Fruit fly (Drosophila melanogaster) whole organism, embryonic: ENCODE data around the gene Tfb5.

Experiments
- CG1024 ChIP-seq: fragments of 200-800 bp; sonication (Bioruptor generic); IDR thresholded peaks from 2 replicates; pipeline ENCODE4 v1.3.6; 2022; ENCODE audit warnings: missing biosample characterization, missing genetic modification characterization
- CG10267 ChIP-seq: fragments of 200-800 bp; sonication (Bioruptor generic); optimal IDR thresholded peaks from 2 replicates; lab custom pipeline; 2018; ENCODE audit warnings: missing biosample characterization, mild to moderate bottlenecking, missing genetic modification characterization, moderate library complexity
- CG10366 ChIP-seq: fragments of 200-800 bp; sonication (Bioruptor generic); IDR thresholded peaks from 2 replicates; pipeline ENCODE4 v1.3.6; 2022; ENCODE audit warnings: missing biosample characterization, missing genetic modification characterization
- CG10431 ChIP-seq: fragments of 200-800 bp; sonication (Bioruptor generic); optimal IDR thresholded peaks from 3 replicates; lab custom pipeline; 2018; ENCODE audit warnings: missing biosample characterization, mild to moderate bottlenecking, missing genetic modification characterization
- CG10959 ChIP-seq: fragments of 200-800 bp; sonication (Bioruptor generic); IDR thresholded peaks from 2 replicates; pipeline ENCODE4 v1.3.6; 2022; ENCODE audit warnings: missing biosample characterization, missing genetic modification characterization
- CG12104 ChIP-seq: fragments of 200-800 bp; sonication (Bioruptor generic); optimal IDR thresholded peaks from 3 replicates; lab custom pipeline; 2016; ENCODE audit warnings: missing biosample characterization, missing genetic modification characterization
- CG12391 ChIP-seq: fragments of 200-800 bp; sonication (Bioruptor generic); optimal IDR thresholded peaks from 3 replicates; lab custom pipeline; 2018; ENCODE audit warnings: missing biosample characterization, mild to moderate bottlenecking, missing genetic modification characterization, moderate library complexity
- CG13624 ChIP-seq: fragments of 200-800 bp; sonication (Bioruptor generic); optimal IDR thresholded peaks from 2 replicates; lab custom pipeline; 2016; ENCODE audit warnings: missing biosample characterization, missing genetic modification characterization
- CG1529 ChIP-seq: fragments of 200-800 bp; sonication (Bioruptor generic); optimal IDR thresholded peaks from 3 replicates; lab custom pipeline; 2018; ENCODE audit warnings: missing biosample characterization, missing genetic modification characterization
- CG31224 ChIP-seq: fragments of 200-800 bp; sonication (Bioruptor generic); IDR thresholded peaks from 2 replicates; pipeline ENCODE4 v1.3.6; 2022; ENCODE audit warnings: missing biosample characterization, missing genetic modification characterization
- CG34376 ChIP-seq: fragments of 200-800 bp; sonication (Bioruptor generic); optimal IDR thresholded peaks from 2 replicates; lab custom pipeline; 2018; ENCODE audit warnings: missing biosample characterization, mild to moderate bottlenecking, missing genetic modification characterization
- CG4282 ChIP-seq: fragments of 200-800 bp; sonication (Bioruptor generic); optimal IDR thresholded peaks from 2 replicates; lab custom pipeline; 2016; ENCODE audit warnings: missing biosample characterization, missing genetic modification characterization
- CG5953 ChIP-seq: fragments of 200-800 bp; sonication (Bioruptor generic); IDR thresholded peaks from 2 replicates; pipeline ENCODE4 v1.3.6; 2022; ENCODE audit warnings: missing biosample characterization, missing genetic modification characterization
- CG6654 ChIP-seq: fragments of 200-800 bp; sonication (Bioruptor generic); optimal IDR thresholded peaks from 2 replicates; lab custom pipeline; 2017; ENCODE audit warnings: missing biosample characterization, mild to moderate bottlenecking, missing genetic modification characterization
- CG6689 ChIP-seq: fragments of 200-800 bp; sonication (Bioruptor generic); IDR thresholded peaks from 2 replicates; pipeline ENCODE4 v1.3.6; 2022; ENCODE audit warnings: missing biosample characterization, missing genetic modification characterization
- CG7839 ChIP-seq: fragments of 200-800 bp; sonication (Bioruptor generic); optimal IDR thresholded peaks from 3 replicates; lab custom pipeline; 2018; ENCODE audit warnings: missing biosample characterization, mild to moderate bottlenecking, missing genetic modification characterization, moderate library complexity
- CG9215 ChIP-seq: fragments of 200-800 bp; sonication (Bioruptor generic); IDR thresholded peaks from 2 replicates; pipeline ENCODE4 v1.3.6; 2022; ENCODE audit warnings: missing biosample characterization, missing genetic modification characterization
- D19B ChIP-seq: fragments of 200-800 bp; sonication (Bioruptor generic); optimal IDR thresholded peaks from 2 replicates; lab custom pipeline; 2017; ENCODE audit warnings: missing biosample characterization, mild to moderate bottlenecking, missing genetic modification characterization
- Doc3 ChIP-seq: fragments of 200-800 bp; sonication (Bioruptor generic); IDR thresholded peaks from 3 replicates; pipeline ENCODE4 v1.3.6; 2022; ENCODE audit warnings: missing biosample characterization, missing genetic modification characterization; ENCODE audit not compliant: partially characterized antibody
- Ets65A ChIP-seq: fragments of 200-800 bp; sonication (Bioruptor generic); peaks from one replicate; lab custom pipeline; 2016; ENCODE audit warnings: missing biosample characterization, missing genetic modification characterization
- Jarid2 ChIP-seq: fragments of 200-800 bp; sonication (Bioruptor generic); optimal IDR thresholded peaks from 3 replicates; lab custom pipeline; 2017; ENCODE audit warnings: mild to moderate bottlenecking, missing biosample characterization, missing genetic modification reagents, missing genetic modification characterization
- MESR4 ChIP-seq: fragments of 200-800 bp; sonication (Bioruptor generic); optimal IDR thresholded peaks from 2 replicates; lab custom pipeline; 2018; ENCODE audit warnings: missing biosample characterization, mild to moderate bottlenecking, missing genetic modification characterization, moderate library complexity
- Nf-YC ChIP-seq: fragments of 200-800 bp; optimal IDR thresholded peaks from 3 replicates; lab custom pipeline; 2019; ENCODE audit warnings: missing biosample characterization, mild to moderate bottlenecking, missing genetic modification characterization, moderate library complexity
- Optix ChIP-seq: fragments of 200-800 bp; sonication (Bioruptor generic); IDR thresholded peaks from 3 replicates; pipeline ENCODE4 v1.3.6; 2022; ENCODE audit warnings: missing biosample characterization, missing genetic modification characterization
- Pdp1 ChIP-seq, 2 experiments: fragments of 200-800 bp; sonication (Bioruptor generic); optimal IDR thresholded peaks; 3 replicates each; lab custom pipeline; 2016; ENCODE audit warnings: missing biosample characterization in 2 of 2, missing genetic modification characterization in 2 of 2, mild to moderate bottlenecking in 1 of 2, moderate library complexity in 1 of 2
- Ravus ChIP-seq: fragments of 200-800 bp; sonication (Bioruptor generic); IDR thresholded peaks from 2 replicates; pipeline ENCODE4 v1.3.6; 2022; ENCODE audit warnings: missing biosample characterization, missing genetic modification characterization
- Rx ChIP-seq: fragments of 200-800 bp; sonication (Bioruptor generic); IDR thresholded peaks from 2 replicates; pipeline ENCODE4 v1.3.6; 2022; ENCODE audit warnings: missing biosample characterization, missing genetic modification characterization
- Vsx1 ChIP-seq: fragments of 200-800 bp; sonication (Bioruptor generic); optimal IDR thresholded peaks from 2 replicates; lab custom pipeline; 2017; ENCODE audit warnings: missing biosample characterization, mild to moderate bottlenecking, missing genetic modification characterization, missing genetic modification reagents
- ara ChIP-seq: fragments of 200-800 bp; sonication (Bioruptor generic); IDR thresholded peaks from 2 replicates; pipeline ENCODE4 v1.3.6; 2022; ENCODE audit warnings: missing biosample characterization, missing genetic modification characterization
- bowl ChIP-seq: fragments of 200-800 bp; sonication (Bioruptor generic); IDR thresholded peaks from 2 replicates; pipeline ENCODE4 v1.3.6; 2022; ENCODE audit warnings: missing biosample characterization, missing genetic modification characterization
- bsh ChIP-seq, 2 experiments: fragments of 200-800 bp; sonication (Bioruptor generic); optimal IDR thresholded peaks; 2 replicates each; lab custom pipeline; 2017 to 2018; ENCODE audit warnings: mild to moderate bottlenecking in 2 of 2, missing biosample characterization in 2 of 2, missing genetic modification characterization in 2 of 2, moderate library complexity in 1 of 2
- chinmo ChIP-seq: fragments of 200-800 bp; sonication (Bioruptor generic); IDR thresholded peaks from 4 replicates; pipeline ENCODE4 v1.3.6; 2022; ENCODE audit warnings: missing biosample characterization, missing genetic modification characterization; ENCODE audit not compliant: partially characterized antibody
- cwo ChIP-seq: fragments of 200-800 bp; sonication (Bioruptor generic); optimal IDR thresholded peaks from 3 replicates; lab custom pipeline; 2017; ENCODE audit warnings: missing biosample characterization, missing genetic modification characterization, mild to moderate bottlenecking, moderate library complexity, missing genetic modification reagents
- da ChIP-seq: fragments of 200-800 bp; sonication (Bioruptor generic); optimal IDR thresholded peaks from 2 replicates; lab custom pipeline; 2016; ENCODE audit warnings: missing biosample characterization, missing genetic modification characterization
- disco-r ChIP-seq: fragments of 200-800 bp; sonication (Bioruptor generic); optimal IDR thresholded peaks from 2 replicates; lab custom pipeline; 2016; ENCODE audit warnings: missing biosample characterization, missing genetic modification characterization
- jing ChIP-seq: fragments of 200-800 bp; sonication (Bioruptor generic); optimal IDR thresholded peaks from 2 replicates; lab custom pipeline; 2018; ENCODE audit warnings: missing biosample characterization, mild to moderate bottlenecking, missing genetic modification characterization
- knrl ChIP-seq: fragments of 200-800 bp; sonication (Bioruptor generic); IDR thresholded peaks from 3 replicates; pipeline ENCODE4 v1.3.6; 2022; ENCODE audit warnings: missing biosample characterization, missing genetic modification characterization; ENCODE audit not compliant: partially characterized antibody
- lilli ChIP-seq: fragments of 200-800 bp; sonication (Bioruptor generic); optimal IDR thresholded peaks from 3 replicates; lab custom pipeline; 2016; ENCODE audit warnings: missing biosample characterization, missing genetic modification characterization
- prd ChIP-seq, 3 experiments: fragments of >200 bp in 2 of 3; fragments of 200-800 bp in 1 of 3; sonication (Bioruptor generic) in 1 of 3; optimal IDR thresholded peaks in 2 of 3; IDR thresholded peaks in 1 of 3; 2 replicates in 2 of 3; 3 replicates in 1 of 3; pipeline versions ENCODE4 v1.3.6 to Lab custom; 2017 to 2022; ENCODE audit warnings: missing biosample characterization in 1 of 3, missing genetic modification characterization in 1 of 3
- repo ChIP-seq: fragments of 200-800 bp; sonication (Bioruptor generic); optimal IDR thresholded peaks from 2 replicates; lab custom pipeline; 2016; ENCODE audit warnings: missing biosample characterization, missing genetic modification characterization
- run ChIP-seq: fragments of 200-800 bp; sonication (Bioruptor generic); optimal IDR thresholded peaks from 3 replicates; lab custom pipeline; 2018; ENCODE audit warnings: missing biosample characterization, mild to moderate bottlenecking, missing genetic modification characterization
- shn ChIP-seq: fragments of 200-800 bp; sonication (Bioruptor generic); optimal IDR thresholded peaks from 3 replicates; lab custom pipeline; 2016; ENCODE audit warnings: missing biosample characterization, missing genetic modification characterization
- sug ChIP-seq: fragments of 200-800 bp; optimal IDR thresholded peaks from 2 replicates; lab custom pipeline; 2019; ENCODE audit warnings: missing biosample characterization, mild to moderate bottlenecking, missing genetic modification characterization, moderate library complexity
- ttk ChIP-seq: fragments of 200-800 bp; sonication (Bioruptor generic); IDR thresholded peaks from 2 replicates; pipeline ENCODE4 v2.1.2; 2022; ENCODE audit warnings: missing biosample characterization, missing genetic modification characterization
- tx ChIP-seq: fragments of 200-800 bp; sonication (Bioruptor generic); optimal IDR thresholded peaks from 2 replicates; lab custom pipeline; 2016; ENCODE audit warnings: missing biosample characterization, missing genetic modification characterization
- usp ChIP-seq: fragments of >200 bp; optimal IDR thresholded peaks from 2 replicates; lab custom pipeline; 2017; ENCODE audit warnings: missing biosample characterization, missing genetic modification characterization
- wor ChIP-seq: fragments of 200-800 bp; sonication (Bioruptor generic); IDR thresholded peaks from 2 replicates; pipeline ENCODE4 v1.3.6; 2022; ENCODE audit warnings: missing biosample characterization, missing genetic modification characterization
- zfh2 ChIP-seq: fragments of 200-800 bp; sonication (Bioruptor generic); optimal IDR thresholded peaks from 2 replicates; lab custom pipeline; 2016; ENCODE audit warnings: missing biosample characterization, missing genetic modification characterization

The Tfb5 gene

dm6 chr2L:5027321-5028069 is 16.9 kb upstream of the Tfb5 start (continued):
- TF ChIP-seq CG10959 = no peak
- TF ChIP-seq sug (tag; lab: Kevin White, UChicago) = peak; percentile 55
- no peak for TF ChIP-seq prd (optimal IDR thresholded peaks at IDR 0.05; lab: Kevin White, UChicago)
- no peak for TF ChIP-seq prd (GFP tag; IDR thresholded peaks at IDR 0.05; lab: Robert Waterston, UW)
- TF ChIP-seq wor (GFP tag; lab: Robert Waterston, UW) = no peak
- TF ChIP-seq CG13624 = no peak
- peak; percentile 33 for TF ChIP-seq Jarid2 (GFP tag; lab: Kevin White, UChicago)
- TF ChIP-seq Nf-YC (tag; lab: Kevin White, UChicago) = peak; percentile 51
- TF ChIP-seq D19B (GFP tag; lab: Kevin White, UChicago) = peak; percentile 92
- no peak for TF ChIP-seq Vsx1 (GFP tag; lab: Kevin White, UChicago)
- no peak for TF ChIP-seq ttk (GFP tag; lab: Robert Waterston, UW)
- no peak for TF ChIP-seq CG7839 (tag; lab: Kevin White, UChicago)

- no peak for TF ChIP-seq CG10431
- TF ChIP-seq Rx (GFP tag; lab: Robert Waterston, UW) = no peak
- TF ChIP-seq Doc3 (GFP tag; lab: Robert Waterston, UW) = no peak
- TF ChIP-seq sug (tag; lab: Kevin White, UChicago) = peak; percentile 50
- peak; percentile 82 for TF ChIP-seq CG34376 (GFP tag; lab: Kevin White, UChicago)
- TF ChIP-seq CG12104 (GFP tag; lab: Kevin White, UChicago) = no peak
- no peak for TF ChIP-seq zfh2 (GFP tag; lab: Kevin White, UChicago)
- TF ChIP-seq CG5953 (GFP tag; lab: Robert Waterston, UW) = no peak
- TF ChIP-seq CG12391 (tag; lab: Kevin White, UChicago) = no peak
- no peak for TF ChIP-seq usp (GFP tag; lab: Kevin White, UChicago)
- no peak for TF ChIP-seq jing (GFP tag; lab: Kevin White, UChicago)
- no peak for TF ChIP-seq CG31224 (GFP tag; lab: Robert Waterston, UW)
- no peak for TF ChIP-seq CG10366 (GFP tag; lab: Robert Waterston, UW)
- no peak for TF ChIP-seq tx (GFP tag; lab: Kevin White, UChicago)
- TF ChIP-seq CG6689 (GFP tag; lab: Robert Waterston, UW) = no peak
- TF ChIP-seq Ravus (GFP tag; lab: Robert Waterston, UW) = no peak
- 0 out of 4 replicates have a peak, but pooled peaks have one; percentile 16 for TF ChIP-seq chinmo (GFP tag; lab: Robert Waterston, UW)
- no peak for TF ChIP-seq prd (optimal IDR thresholded peaks at IDR 0.05; lab: Kevin White, UChicago)
- no peak for TF ChIP-seq prd (GFP tag; IDR thresholded peaks at IDR 0.05; lab: Robert Waterston, UW)
- peak; percentile 34 for TF ChIP-seq cwo (GFP tag; lab: Kevin White, UChicago)
- no peak for TF ChIP-seq CG6654 (GFP tag; lab: Kevin White, UChicago)
- TF ChIP-seq CG9215 (GFP tag; lab: Robert Waterston, UW) = no peak
- TF ChIP-seq disco-r (GFP tag; lab: Kevin White, UChicago) = no peak
- no peak for TF ChIP-seq CG10267 (tag; lab: Kevin White, UChicago)
- no peak for TF ChIP-seq bsh (GFP tag; optimal IDR thresholded peaks at IDR 0.05; lab: Kevin White, UChicago)
- no peak for TF ChIP-seq ara (GFP tag; lab: Robert Waterston, UW)
- no peak for TF ChIP-seq bowl (GFP tag; lab: Robert Waterston, UW)
- no peak for TF ChIP-seq Optix (GFP tag; lab: Robert Waterston, UW)
- TF ChIP-seq knrl = no peak
- no peak for TF ChIP-seq repo (GFP tag; lab: Kevin White, UChicago)
- no peak for TF ChIP-seq MESR4 (GFP tag; lab: Kevin White, UChicago)
- TF ChIP-seq Pdp1 (GFP tag; optimal IDR thresholded peaks at IDR 0.05; lab: Kevin White, UChicago) = peak in 1 of 2 experiments; percentile 27
- TF ChIP-seq run (tag; lab: Kevin White, UChicago) = no peak
- no peak for TF ChIP-seq da (GFP tag; lab: Kevin White, UChicago)
- no peak for TF ChIP-seq shn (GFP tag; lab: Kevin White, UChicago)
- TF ChIP-seq Ets65A = peak; percentile 8
- no peak for TF ChIP-seq lilli (GFP tag; lab: Kevin White, UChicago)
- TF ChIP-seq CG4282 (GFP tag; lab: Kevin White, UChicago) = no peak
- no peak for TF ChIP-seq CG1024 (GFP tag; lab: Robert Waterston, UW)
- no peak for TF ChIP-seq CG1529 (GFP tag; lab: Kevin White, UChicago)
These were observed 14.9 kb upstream of the Tfb5 start for dm6 chr2L:5025557-5025956.
